Worm (Caenorhabditis elegans) whole organism, young adult: ENCODE data around the gene nfm-1.
A peak's percentile ranks its signal among the peaks of the same experiment; 100 is the strongest.

ENCODE experiments used
- B0261.1 ChIP-seq: sonication (generic microtip); optimal IDR thresholded peaks from 2 replicates; lab custom pipeline; 2016; ENCODE audit warnings: mild to moderate bottlenecking, missing genetic modification characterization, moderate library complexity, missing compliant biosample characterization
- C06A6.2 ChIP-seq: fragments of 200-800 bp; sonication (Bioruptor generic); conservative IDR thresholded peaks from 2 replicates; pipeline ENCODE4 v1.3.6; 2022; ENCODE audit warnings: missing genetic modification characterization, missing compliant biosample characterization
- Y56A3A.18 ChIP-seq: fragments of 200-800 bp; sonication (Bioruptor generic); IDR thresholded peaks from 2 replicates; pipeline ENCODE4 v1.3.6; 2022; ENCODE audit warnings: missing genetic modification reagents, missing genetic modification characterization, missing compliant biosample characterization
- egl-44 ChIP-seq: fragments of 200-800 bp; sonication (Bioruptor generic); IDR thresholded peaks from 2 replicates; pipeline ENCODE4 v1.3.6; 2022; ENCODE audit warnings: missing genetic modification reagents, missing genetic modification characterization, missing compliant biosample characterization
- ets-4 ChIP-seq: fragments of 200-800 bp; sonication (Bioruptor generic); optimal IDR thresholded peaks from 2 replicates; lab custom pipeline; 2018; ENCODE audit warnings: mild to moderate bottlenecking, missing genetic modification characterization, missing compliant biosample characterization
- lsy-27 ChIP-seq: sonication (generic microtip); optimal IDR thresholded peaks from 2 replicates; lab custom pipeline; 2017; ENCODE audit warnings: missing genetic modification characterization, mild to moderate bottlenecking, missing compliant biosample characterization, antibody characterized with exemption, missing genotype, borderline replicate concordance; ENCODE audit not compliant: insufficient read depth
- madf-6 ChIP-seq: fragments of 200-800 bp; sonication (Bioruptor generic); IDR thresholded peaks from 2 replicates; pipeline ENCODE4 v1.3.6; 2022; ENCODE audit warnings: missing genetic modification reagents, missing genetic modification characterization, missing compliant biosample characterization
- mcd-1 ChIP-seq: fragments of 200-800 bp; sonication (Bioruptor generic); IDR thresholded peaks from 2 replicates; pipeline ENCODE4 v1.3.6; 2022; ENCODE audit warnings: missing genetic modification reagents, missing genetic modification characterization, missing compliant biosample characterization
- repo-1 ChIP-seq: sonication (generic microtip); optimal IDR thresholded peaks from 2 replicates; lab custom pipeline; 2017; ENCODE audit warnings: mild to moderate bottlenecking, missing genetic modification characterization, missing compliant biosample characterization
- snpc-4 ChIP-seq, 5 experiments: fragments of 150-350 bp in 1 of 5; sonication (generic microtip) in 4 of 5; optimal IDR thresholded peaks; 2 replicates each; lab custom pipeline; 2014 to 2018; ENCODE audit warnings: missing genetic modification characterization in 5 of 5, missing biosample characterization in 3 of 5, antibody characterized with exemption in 2 of 5, mild to moderate bottlenecking in 2 of 5, missing compliant biosample characterization in 2 of 5, missing genotype in 2 of 5, moderate library complexity in 2 of 5, missing genetic modification reagents in 1 of 5
- zim-3 ChIP-seq: sonication (generic microtip); optimal IDR thresholded peaks from 2 replicates; lab custom pipeline; 2017; ENCODE audit warnings: mild to moderate bottlenecking, missing genetic modification characterization, moderate library complexity, missing compliant biosample characterization

nfm-1 gene

ce11 chrIII:6210215-6210822, 51.1 kb downstream of the nfm-1 start (continued):
- TF ChIP-seq B0261.1 (tag; lab: Kevin White, UChicago) (peak; percentile 4), snpc-4 (GFP tag; optimal IDR thresholded peaks at IDR 0.05; lab: Kevin White, UChicago) (peak; percentile 90), snpc-4 (tag; optimal IDR thresholded peaks at IDR 0.05; lab: Kevin White, UChicago) (peak; percentile 85 to 93 (median 90)), madf-6 (GFP tag; lab: Robert Waterston, UW) (peak; percentile 68), repo-1 (peak; percentile 21), egl-44 (GFP tag; lab: Robert Waterston, UW) (no peak), zim-3 (no peak)
- TF ChIP-seq, all 124 proteins: peak for 31

- TF ChIP-seq ets-4 (GFP tag; lab: Kevin White, UChicago): no peak
- TF ChIP-seq Y56A3A.18 (GFP tag; lab: Robert Waterston, UW): no peak
- no peak for TF ChIP-seq lsy-27
- TF ChIP-seq mcd-1 (GFP tag; lab: Robert Waterston, UW): no peak
- no peak for TF ChIP-seq C06A6.2
These were observed 54.7 kb downstream of the nfm-1 start, which contains the start of gene C23G10.10 for ce11 chrIII:6213915-6214314. Gene C23G10.10 (minus strand): TSS chrIII:6214015.
